Worm (Caenorhabditis elegans) whole organism, L4 larva: ENCODE results near the gene cyp-13A8.

Source experiments
- F26F4.8 ChIP-seq: fragments of 200-800 bp; sonication (Bioruptor generic); conservative IDR thresholded peaks from 2 replicates; pipeline ENCODE4 v1.3.6; 2022; ENCODE audit warnings: missing genetic modification characterization, missing compliant biosample characterization
- F44E2.7 ChIP-seq: fragments of 200-800 bp; sonication (Bioruptor generic); IDR thresholded peaks from 2 replicates; pipeline ENCODE4 v2.1.2; 2022; ENCODE audit warnings: missing genetic modification characterization, missing compliant biosample characterization
- R02D3.7 ChIP-seq: fragments of 150-350 bp; sonication (generic microtip); optimal IDR thresholded peaks from 3 replicates; lab custom pipeline; 2014; ENCODE audit warnings: missing biosample characterization, missing genetic modification characterization
- T20F7.1 ChIP-seq: fragments of 200-800 bp; sonication (Bioruptor generic); optimal IDR thresholded peaks from 2 replicates; lab custom pipeline; 2018; ENCODE audit warnings: mild to moderate bottlenecking, missing genetic modification characterization, missing compliant biosample characterization
- Y105C5A.15 ChIP-seq: fragments of 200-800 bp; sonication (Bioruptor generic); IDR thresholded peaks from 2 replicates; pipeline ENCODE4 v1.3.6; 2022; ENCODE audit warnings: missing genetic modification characterization, missing compliant biosample characterization
- Y48G9A.11 ChIP-seq: fragments of 200-800 bp; sonication (Bioruptor generic); IDR thresholded peaks from 2 replicates; pipeline ENCODE4 v1.3.6; 2022; ENCODE audit warnings: missing genetic modification reagents, missing genetic modification characterization, missing compliant biosample characterization
- Y75B8A.6 ChIP-seq: fragments of 200-800 bp; sonication (Bioruptor generic); IDR thresholded peaks from 2 replicates; pipeline ENCODE4 v1.3.6; 2022; ENCODE audit warnings: missing genetic modification reagents, missing genetic modification characterization, missing compliant biosample characterization
- aha-1 ChIP-seq: fragments of 150-350 bp; peaks from one replicate; lab custom pipeline; 2014; ENCODE audit warnings: missing biosample characterization, missing genetic modification characterization
- aly-2 ChIP-seq: sonication (generic microtip); optimal IDR thresholded peaks from 2 replicates; lab custom pipeline; 2018; ENCODE audit warnings: missing biosample characterization, missing genetic modification characterization
- ama-1 ChIP-seq: fragments of 150-350 bp; optimal IDR thresholded peaks from 2 replicates; lab custom pipeline; 2014; ENCODE audit warnings: inconsistent platforms, mixed read lengths
- ceh-32 ChIP-seq: sonication (generic microtip); optimal IDR thresholded peaks from 2 replicates; lab custom pipeline; 2016; ENCODE audit warnings: mild to moderate bottlenecking, missing genetic modification characterization, missing compliant biosample characterization; ENCODE audit not compliant: poor library complexity
- ceh-44 ChIP-seq: fragments of 200-800 bp; sonication (Bioruptor generic); IDR thresholded peaks from 2 replicates; pipeline ENCODE4 v1.3.6; 2022; ENCODE audit warnings: missing genetic modification reagents, missing genetic modification characterization, missing compliant biosample characterization
- ctbp-1 ChIP-seq: fragments of 200-800 bp; sonication (Bioruptor generic); IDR thresholded peaks from 2 replicates; pipeline ENCODE4 v1.3.6; 2022; ENCODE audit warnings: missing genetic modification reagents, missing genetic modification characterization, missing compliant biosample characterization
- daf-12 ChIP-seq: fragments of 150-350 bp; optimal IDR thresholded peaks from 2 replicates; lab custom pipeline; 2014; ENCODE audit warnings: missing biosample characterization, missing genetic modification reagents, missing genetic modification characterization
- daf-16 ChIP-seq, 3 experiments: sonication (generic microtip); optimal IDR thresholded peaks; 2 replicates each; lab custom pipeline; 2016 to 2017; ENCODE audit warnings: missing genetic modification characterization in 3 of 3, missing genetic modification reagents in 3 of 3, mild to moderate bottlenecking in 2 of 3, missing compliant biosample characterization in 2 of 3, missing biosample characterization in 1 of 3, moderate library complexity in 1 of 3
- daf-19 ChIP-seq: fragments of 200-800 bp; sonication (Bioruptor generic); conservative IDR thresholded peaks from 2 replicates; pipeline ENCODE4 v1.3.6; 2022; ENCODE audit warnings: missing genetic modification characterization, missing compliant biosample characterization
- daf-8 ChIP-seq: fragments of 200-800 bp; sonication (Bioruptor generic); IDR thresholded peaks from 2 replicates; pipeline ENCODE4 v1.3.6; 2022; ENCODE audit warnings: missing genetic modification characterization, missing compliant biosample characterization
- egl-27 ChIP-seq: sonication (generic microtip); optimal IDR thresholded peaks from 3 replicates; lab custom pipeline; 2017; ENCODE audit warnings: missing biosample characterization, missing genetic modification reagents, missing genetic modification characterization
- fkh-10 ChIP-seq: fragments of 150-350 bp; optimal IDR thresholded peaks from 2 replicates; lab custom pipeline; 2014; ENCODE audit warnings: missing biosample characterization, missing genetic modification reagents, missing genetic modification characterization
- gei-8 ChIP-seq: fragments of 200-800 bp; sonication (Bioruptor generic); optimal IDR thresholded peaks from 2 replicates; lab custom pipeline; 2018; ENCODE audit warnings: mild to moderate bottlenecking, missing genetic modification characterization, missing compliant biosample characterization
- hlh-11 ChIP-seq: fragments of 200-800 bp; sonication (Bioruptor generic); optimal IDR thresholded peaks from 2 replicates; lab custom pipeline; 2018; ENCODE audit warnings: mild to moderate bottlenecking, missing genetic modification characterization, missing compliant biosample characterization
- jun-1 ChIP-seq: fragments of 150-350 bp; optimal IDR thresholded peaks from 2 replicates; lab custom pipeline; 2014; ENCODE audit warnings: missing biosample characterization, missing genetic modification reagents, missing genetic modification characterization
- lim-7 ChIP-seq: fragments of 200-800 bp; sonication (Bioruptor generic); IDR thresholded peaks from 2 replicates; pipeline ENCODE4 v1.3.6; 2022; ENCODE audit warnings: missing genetic modification characterization, missing compliant biosample characterization
- lin-13 ChIP-seq: fragments of 150-350 bp; optimal IDR thresholded peaks from 2 replicates; lab custom pipeline; 2014; ENCODE audit warnings: missing biosample characterization, missing genetic modification reagents, missing genetic modification characterization
- lin-15B ChIP-seq: fragments of 150-350 bp; sonication (generic microtip); optimal IDR thresholded peaks from 3 replicates; lab custom pipeline; 2014; ENCODE audit warnings: missing biosample characterization, missing genetic modification characterization
- lin-29 ChIP-seq: fragments of 200-800 bp; sonication (Bioruptor generic); IDR thresholded peaks from 2 replicates; pipeline ENCODE4 v1.3.6; 2022; ENCODE audit warnings: missing genetic modification reagents, missing genetic modification characterization, missing compliant biosample characterization
- lin-38 ChIP-seq: fragments of 200-800 bp; sonication (Bioruptor generic); IDR thresholded peaks from 2 replicates; pipeline ENCODE4 v1.3.6; 2022; ENCODE audit warnings: missing genetic modification reagents, missing genetic modification characterization, missing compliant biosample characterization
- lsy-2 ChIP-seq, 2 experiments: fragments of 150-350 bp in 1 of 2; sonication (generic microtip) in 1 of 2; optimal IDR thresholded peaks; 2 replicates each; lab custom pipeline; 2014 to 2017; ENCODE audit warnings: missing biosample characterization in 2 of 2, missing genetic modification characterization in 2 of 2
- madf-9 ChIP-seq: fragments of 200-800 bp; sonication (Bioruptor generic); conservative IDR thresholded peaks from 2 replicates; pipeline ENCODE4 v1.3.6; 2022; ENCODE audit warnings: missing genetic modification reagents, missing genetic modification characterization, missing compliant biosample characterization
- mep-1 ChIP-seq: fragments of 150-350 bp; sonication (generic microtip); optimal IDR thresholded peaks from 3 replicates; lab custom pipeline; 2014; ENCODE audit warnings: missing biosample characterization, missing genetic modification characterization
- mxl-3 ChIP-seq: fragments of 200-800 bp; sonication (Bioruptor generic); optimal IDR thresholded peaks from 2 replicates; lab custom pipeline; 2018; ENCODE audit warnings: mild to moderate bottlenecking, missing genetic modification characterization, missing compliant biosample characterization
- nhr-10 ChIP-seq: fragments of 150-350 bp; optimal IDR thresholded peaks from 2 replicates; lab custom pipeline; 2014; ENCODE audit warnings: missing biosample characterization, missing genetic modification characterization
- nhr-11 ChIP-seq: fragments of 150-350 bp; optimal IDR thresholded peaks from 2 replicates; lab custom pipeline; 2014; ENCODE audit warnings: missing biosample characterization, missing genetic modification characterization
- nhr-111 ChIP-seq: fragments of 200-800 bp; sonication (Bioruptor generic); optimal IDR thresholded peaks from 2 replicates; lab custom pipeline; 2018; ENCODE audit warnings: mild to moderate bottlenecking, missing genetic modification characterization, missing compliant biosample characterization
- nhr-237 ChIP-seq: sonication (generic microtip); optimal IDR thresholded peaks from 2 replicates; lab custom pipeline; 2017; ENCODE audit warnings: missing biosample characterization, missing genetic modification characterization
- nhr-41 ChIP-seq: fragments of 200-800 bp; sonication (Bioruptor generic); IDR thresholded peaks from 2 replicates; pipeline ENCODE4 v1.3.6; 2022; ENCODE audit warnings: missing genetic modification reagents, missing genetic modification characterization, missing compliant biosample characterization
- nhr-42 ChIP-seq: fragments of 200-800 bp; sonication (Bioruptor generic); IDR thresholded peaks from 2 replicates; pipeline ENCODE4 v1.3.6; 2022; ENCODE audit warnings: missing genetic modification characterization, missing compliant biosample characterization
- nhr-48 ChIP-seq: sonication (generic microtip); optimal IDR thresholded peaks from 2 replicates; lab custom pipeline; 2016; ENCODE audit warnings: mild to moderate bottlenecking, missing genetic modification characterization, missing compliant biosample characterization
- nhr-77 ChIP-seq: fragments of 150-350 bp; optimal IDR thresholded peaks from 2 replicates; lab custom pipeline; 2014; ENCODE audit warnings: missing biosample characterization, missing genetic modification characterization
- pha-4 ChIP-seq, 2 experiments: fragments of 150-350 bp in 1 of 2; fragments of 200-800 bp in 1 of 2; sonication (Bioruptor generic) in 1 of 2; IDR thresholded peaks in 1 of 2; optimal IDR thresholded peaks in 1 of 2; 2 replicates each; pipeline versions ENCODE4 v1.3.6 to Lab custom; 2014 to 2022; ENCODE audit warnings: missing genetic modification characterization in 2 of 2, missing genetic modification reagents in 2 of 2, missing biosample characterization in 1 of 2, missing compliant biosample characterization in 1 of 2
- rbr-2 ChIP-seq: sonication (generic microtip); optimal IDR thresholded peaks from 2 replicates; lab custom pipeline; 2016; ENCODE audit warnings: missing genotype, missing genetic modification characterization, missing compliant biosample characterization
- saeg-2 ChIP-seq: fragments of 200-800 bp; sonication (Bioruptor generic); IDR thresholded peaks from 2 replicates; pipeline ENCODE4 v1.3.6; 2022; ENCODE audit warnings: missing genetic modification reagents, missing genetic modification characterization, missing compliant biosample characterization
- spr-1 ChIP-seq: sonication (generic microtip); optimal IDR thresholded peaks from 2 replicates; lab custom pipeline; 2016; ENCODE audit warnings: mild to moderate bottlenecking, missing genetic modification characterization, missing compliant biosample characterization
- spr-3 ChIP-seq: fragments of 200-800 bp; sonication (Bioruptor generic); optimal IDR thresholded peaks from 2 replicates; lab custom pipeline; 2018; ENCODE audit warnings: mild to moderate bottlenecking, missing genetic modification characterization, missing compliant biosample characterization
- tag-97 ChIP-seq: fragments of 200-800 bp; sonication (Bioruptor generic); IDR thresholded peaks from 2 replicates; pipeline ENCODE4 v1.3.6; 2022; ENCODE audit warnings: missing genetic modification characterization, missing compliant biosample characterization
- tra-1 ChIP-seq: fragments of 200-800 bp; sonication (Bioruptor generic); IDR thresholded peaks from 2 replicates; pipeline ENCODE4 v1.3.6; 2022; ENCODE audit warnings: missing genetic modification reagents, missing genetic modification characterization, missing compliant biosample characterization
- unc-130 ChIP-seq: sonication (generic microtip); optimal IDR thresholded peaks from 2 replicates; lab custom pipeline; 2016; ENCODE audit warnings: missing genetic modification reagents, missing genetic modification characterization, missing compliant biosample characterization
- vab-7 ChIP-seq: fragments of 200-800 bp; sonication (Bioruptor generic); IDR thresholded peaks from 2 replicates; pipeline ENCODE4 v1.3.6; 2022; ENCODE audit warnings: missing genetic modification reagents, missing genetic modification characterization, missing compliant biosample characterization
- zag-1 ChIP-seq: fragments of 150-350 bp; optimal IDR thresholded peaks from 2 replicates; lab custom pipeline; 2014; ENCODE audit warnings: missing biosample characterization, missing genetic modification characterization
- zfp-2 ChIP-seq: sonication (generic microtip); optimal IDR thresholded peaks from 2 replicates; lab custom pipeline; 2016; ENCODE audit warnings: mild to moderate bottlenecking, missing genetic modification characterization, missing compliant biosample characterization
- ztf-11 ChIP-seq: fragments of 150-350 bp; optimal IDR thresholded peaks from 2 replicates; lab custom pipeline; 2014; ENCODE audit warnings: missing biosample characterization, missing genetic modification characterization

The cyp-13A8 gene

ce11 chrII:9774653-9775052 lies 32.7 kb downstream of the cyp-13A8 start:
- TF ChIP-seq ama-1 (no peak), daf-8 (no peak), tag-97 (no peak), spr-1 (peak; percentile 72), lin-13 (GFP tag; lab: Kevin White, UChicago) (no peak), nhr-42 (GFP tag; lab: Robert Waterston, UW) (peak; percentile 46; the same call in 1 of the 2 replicates), unc-130 (peak; percentile 74), ceh-32 (tag; lab: Kevin White, UChicago) (no peak), mep-1 (tag; lab: Kevin White, UChicago) (peak; percentile 63), jun-1 (tag; lab: Kevin White, UChicago) (no peak), daf-16 (GFP tag; optimal IDR thresholded peaks at IDR 0.05; lab: Kevin White, UChicago) (peak; percentile 23 to 83), daf-16 (tag; optimal IDR thresholded peaks at IDR 0.05; lab: Kevin White, UChicago) (peak; percentile 75), ctbp-1 (peak; percentile 78), egl-27 (tag; lab: Kevin White, UChicago) (no peak), fkh-10 (GFP tag; lab: Kevin White, UChicago) (no peak), zag-1 (tag; lab: Kevin White, UChicago) (no peak), rbr-2 (tag; lab: Kevin White, UChicago) (peak; percentile 82), nhr-41 (GFP tag; lab: Robert Waterston, UW) (peak; percentile 88; the same call in 1 of the 2 replicates), nhr-111 (peak; percentile 29), nhr-10 (no peak), gei-8 (GFP tag; lab: Kevin White, UChicago) (peak; percentile 74), Y48G9A.11 (GFP tag; lab: Robert Waterston, UW) (peak; percentile 85), Y105C5A.15 (GFP tag; lab: Robert Waterston, UW) (peak; percentile 91), tra-1 (peak; percentile 85), mxl-3 (GFP tag; lab: Kevin White, UChicago) (peak; percentile 53), F44E2.7 (GFP tag; lab: Robert Waterston, UW) (0 out of 2 replicates have a peak, but pooled peaks have one; percentile 49), hlh-11 (no peak), ceh-44 (peak; percentile 87; the same call in 1 of the 2 replicates), nhr-11 (tag; lab: Kevin White, UChicago) (no peak), pha-4 (GFP tag; IDR thresholded peaks at IDR 0.05; lab: Robert Waterston, UW) (peak; percentile 86), pha-4 (tag; optimal IDR thresholded peaks at IDR 0.05; lab: Kevin White, UChicago) (no peak), zfp-2 (no peak), nhr-77 (tag; lab: Kevin White, UChicago) (no peak), aha-1 (tag; lab: Kevin White, UChicago) (peak; percentile 98), daf-12 (no peak), F26F4.8 (peak; percentile 73; the same call in 1 of the 2 replicates), Y75B8A.6 (GFP tag; lab: Robert Waterston, UW) (no peak), lin-29 (no peak), daf-19 (GFP tag; lab: Robert Waterston, UW) (0 out of 2 replicates have a peak, but pooled peaks have one; percentile 23), vab-7 (GFP tag; lab: Robert Waterston, UW) (peak; percentile 91), ztf-11 (no peak), nhr-237 (tag; lab: Kevin White, UChicago) (no peak), lin-38 (peak; percentile 77), T20F7.1 (GFP tag; lab: Kevin White, UChicago) (peak; percentile 44), saeg-2 (GFP tag; lab: Robert Waterston, UW) (peak; percentile 51; the same call in 1 of the 2 replicates), madf-9 (GFP tag; lab: Robert Waterston, UW) (peak; percentile 84), nhr-48 (tag; lab: Kevin White, UChicago) (peak; percentile 32), lin-15B (tag; lab: Kevin White, UChicago) (no peak), lsy-2 (tag; optimal IDR thresholded peaks at IDR 0.05; lab: Kevin White, UChicago) (peak in 1 of 2 experiments; percentile 66), R02D3.7 (tag; lab: Kevin White, UChicago) (no peak), spr-3 (peak; percentile 54), lim-7 (GFP tag; lab: Robert Waterston, UW) (peak; percentile 95), aly-2 (tag; lab: Kevin White, UChicago) (no peak)
